Fruit fly (Drosophila melanogaster) whole organism, embryonic: ENCODE measurements around the gene CG13369.

Experiments
- Atf3 ChIP-seq: fragments of 200-800 bp; sonication (Bioruptor generic); optimal IDR thresholded peaks from 3 replicates; lab custom pipeline; 2016; ENCODE audit warnings: missing biosample characterization, missing genetic modification characterization
- CG10209 ChIP-seq: fragments of 200-800 bp; sonication (Bioruptor generic); optimal IDR thresholded peaks from 3 replicates; lab custom pipeline; 2017; ENCODE audit warnings: missing biosample characterization, mild to moderate bottlenecking, missing genetic modification characterization, missing genetic modification reagents
- CG10267 ChIP-seq: fragments of 200-800 bp; sonication (Bioruptor generic); optimal IDR thresholded peaks from 2 replicates; lab custom pipeline; 2018; ENCODE audit warnings: missing biosample characterization, mild to moderate bottlenecking, missing genetic modification characterization, moderate library complexity
- CG10543 ChIP-seq: fragments of 200-800 bp; sonication (Bioruptor generic); optimal IDR thresholded peaks from 3 replicates; lab custom pipeline; 2017; ENCODE audit warnings: missing biosample characterization, mild to moderate bottlenecking, missing genetic modification characterization, moderate library complexity
- CG11504 ChIP-seq: fragments of 200-800 bp; sonication (Bioruptor generic); optimal IDR thresholded peaks from 3 replicates; lab custom pipeline; 2019; ENCODE audit warnings: missing biosample characterization, mild to moderate bottlenecking, missing genetic modification characterization, moderate library complexity
- CG12071 ChIP-seq: fragments of 200-800 bp; sonication (Bioruptor generic); optimal IDR thresholded peaks from 3 replicates; lab custom pipeline; 2018; ENCODE audit warnings: missing biosample characterization, mild to moderate bottlenecking, missing genetic modification characterization
- CG13123 ChIP-seq: fragments of 200-800 bp; sonication (Bioruptor generic); optimal IDR thresholded peaks from 2 replicates; lab custom pipeline; 2016; ENCODE audit warnings: missing biosample characterization, missing genetic modification characterization
- CG1529 ChIP-seq: fragments of 200-800 bp; sonication (Bioruptor generic); optimal IDR thresholded peaks from 3 replicates; lab custom pipeline; 2018; ENCODE audit warnings: missing biosample characterization, missing genetic modification characterization
- CG15601 ChIP-seq: fragments of 200-800 bp; sonication (Bioruptor generic); optimal IDR thresholded peaks from 3 replicates; lab custom pipeline; 2019; ENCODE audit warnings: missing biosample characterization, mild to moderate bottlenecking, missing genetic modification characterization, moderate library complexity
- CG1603 ChIP-seq: fragments of 200-800 bp; sonication (Bioruptor generic); optimal IDR thresholded peaks from 2 replicates; lab custom pipeline; 2019; ENCODE audit warnings: missing biosample characterization, mild to moderate bottlenecking, missing genetic modification characterization, moderate library complexity
- CG17186 ChIP-seq: fragments of 200-800 bp; sonication (Bioruptor generic); optimal IDR thresholded peaks from 3 replicates; lab custom pipeline; 2017; ENCODE audit warnings: missing biosample characterization, missing genetic modification reagents, missing genetic modification characterization
- CG2889 ChIP-seq: fragments of 200-800 bp; sonication (Bioruptor generic); IDR thresholded peaks from 3 replicates; pipeline ENCODE4 v1.3.6; 2022; ENCODE audit warnings: missing biosample characterization, missing genetic modification characterization
- CG34376 ChIP-seq: fragments of 200-800 bp; sonication (Bioruptor generic); optimal IDR thresholded peaks from 2 replicates; lab custom pipeline; 2018; ENCODE audit warnings: missing biosample characterization, mild to moderate bottlenecking, missing genetic modification characterization
- CG6254 ChIP-seq: fragments of 200-800 bp; sonication (Bioruptor generic); optimal IDR thresholded peaks from 3 replicates; lab custom pipeline; 2017; ENCODE audit warnings: mild to moderate bottlenecking, missing biosample characterization, missing genetic modification reagents, missing genetic modification characterization
- CG6683 ChIP-seq: fragments of 200-800 bp; sonication (Bioruptor generic); optimal IDR thresholded peaks from 2 replicates; lab custom pipeline; 2017; ENCODE audit warnings: missing biosample characterization, mild to moderate bottlenecking, missing genetic modification characterization, missing genetic modification reagents
- CG8290 ChIP-seq, 3 experiments: fragments of 200-800 bp; sonication (Bioruptor generic); optimal IDR thresholded peaks; 2 replicates each; lab custom pipeline; 2016 to 2019; ENCODE audit warnings: missing biosample characterization in 3 of 3, missing genetic modification characterization in 3 of 3, mild to moderate bottlenecking in 2 of 3, moderate library complexity in 1 of 3
- CG8924 ChIP-seq: fragments of 200-800 bp; optimal IDR thresholded peaks from 3 replicates; lab custom pipeline; 2019; ENCODE audit warnings: missing biosample characterization, mild to moderate bottlenecking, missing genetic modification characterization, moderate library complexity
- CG9437 ChIP-seq: fragments of 200-800 bp; sonication (Bioruptor generic); optimal IDR thresholded peaks from 2 replicates; lab custom pipeline; 2018; ENCODE audit warnings: missing biosample characterization, mild to moderate bottlenecking, missing genetic modification characterization
- CTCF ChIP-seq: fragments of 200-800 bp; sonication (Bioruptor generic); optimal IDR thresholded peaks from 2 replicates; lab custom pipeline; 2017; ENCODE audit warnings: missing biosample characterization, mild to moderate bottlenecking, missing genetic modification characterization, moderate library complexity
- CrebB ChIP-seq: fragments of 200-800 bp; sonication (Bioruptor generic); optimal IDR thresholded peaks from 3 replicates; lab custom pipeline; 2018; ENCODE audit warnings: missing biosample characterization, mild to moderate bottlenecking, missing genetic modification characterization
- D ChIP-seq, 2 experiments: fragments of 200-800 bp in 1 of 2; fragments of >200 bp in 1 of 2; sonication (Bioruptor generic) in 1 of 2; optimal IDR thresholded peaks; 2 replicates in 1 of 2; 3 replicates in 1 of 2; lab custom pipeline; 2017; ENCODE audit warnings: mild to moderate bottlenecking in 1 of 2, missing biosample characterization in 1 of 2, missing genetic modification characterization in 1 of 2, missing genetic modification reagents in 1 of 2
- D19B ChIP-seq: fragments of 200-800 bp; sonication (Bioruptor generic); optimal IDR thresholded peaks from 2 replicates; lab custom pipeline; 2017; ENCODE audit warnings: missing biosample characterization, mild to moderate bottlenecking, missing genetic modification characterization
- Dfd ChIP-seq, 2 experiments: fragments of >200 bp; optimal IDR thresholded peaks; 2 replicates each; lab custom pipeline; 2017; ENCODE audit warnings: missing biosample characterization in 2 of 2, missing genetic modification characterization in 2 of 2
- E2f2 ChIP-seq: fragments of 200-800 bp; sonication (Bioruptor generic); IDR thresholded peaks from 2 replicates; pipeline ENCODE4 v1.3.6; 2022; ENCODE audit warnings: missing biosample characterization, missing genetic modification characterization
- HmgZ ChIP-seq: fragments of 200-800 bp; sonication (Bioruptor generic); optimal IDR thresholded peaks from 2 replicates; lab custom pipeline; 2018; ENCODE audit warnings: missing biosample characterization, mild to moderate bottlenecking, missing genetic modification characterization
- Nf-YB ChIP-seq: fragments of 200-800 bp; sonication (Bioruptor generic); optimal IDR thresholded peaks from 3 replicates; lab custom pipeline; 2019; ENCODE audit warnings: missing biosample characterization, mild to moderate bottlenecking, missing genetic modification characterization, moderate library complexity
- Sry-δ ChIP-seq: fragments of 200-800 bp; sonication (Bioruptor generic); optimal IDR thresholded peaks from 2 replicates; lab custom pipeline; 2016; ENCODE audit warnings: missing biosample characterization, missing genetic modification characterization
- Stat92E ChIP-seq, 3 experiments: fragments of >200 bp in 2 of 3; fragments of 200-800 bp in 1 of 3; sonication (Bioruptor generic) in 1 of 3; optimal IDR thresholded peaks; 2 replicates each; lab custom pipeline; 2017 to 2019; ENCODE audit warnings: missing biosample characterization in 3 of 3, missing genetic modification characterization in 3 of 3, mild to moderate bottlenecking in 1 of 3, moderate library complexity in 1 of 3
- Tbp ChIP-seq: fragments of >200 bp; optimal IDR thresholded peaks from 2 replicates; lab custom pipeline; 2018; ENCODE audit warnings: missing biosample characterization, missing genetic modification characterization
- Xbp1 ChIP-seq: fragments of 200-800 bp; sonication (Bioruptor generic); optimal IDR thresholded peaks from 3 replicates; lab custom pipeline; 2016; ENCODE audit warnings: missing biosample characterization, mild to moderate bottlenecking, missing genetic modification characterization
- ash1 ChIP-seq: fragments of 200-800 bp; sonication (Bioruptor generic); optimal IDR thresholded peaks from 2 replicates; lab custom pipeline; 2018; ENCODE audit warnings: missing biosample characterization, mild to moderate bottlenecking, missing genetic modification characterization
- br ChIP-seq: fragments of >200 bp; optimal IDR thresholded peaks from 2 replicates; lab custom pipeline; 2017
- bsh ChIP-seq, 2 experiments: fragments of 200-800 bp; sonication (Bioruptor generic); optimal IDR thresholded peaks; 2 replicates each; lab custom pipeline; 2017 to 2018; ENCODE audit warnings: mild to moderate bottlenecking in 2 of 2, missing biosample characterization in 2 of 2, missing genetic modification characterization in 2 of 2, moderate library complexity in 1 of 2
- da ChIP-seq: fragments of 200-800 bp; sonication (Bioruptor generic); optimal IDR thresholded peaks from 2 replicates; lab custom pipeline; 2016; ENCODE audit warnings: missing biosample characterization, missing genetic modification characterization
- dimm ChIP-seq: fragments of 200-800 bp; sonication (Bioruptor generic); IDR thresholded peaks from 2 replicates; pipeline ENCODE4 v1.3.6; 2022; ENCODE audit warnings: missing biosample characterization, missing genetic modification characterization
- en ChIP-seq: fragments of 200-800 bp; sonication (Bioruptor generic); optimal IDR thresholded peaks from 2 replicates; lab custom pipeline; 2016; ENCODE audit warnings: missing biosample characterization, missing genetic modification characterization
- ewg ChIP-seq: fragments of 200-800 bp; sonication (Bioruptor generic); optimal IDR thresholded peaks from 3 replicates; lab custom pipeline; 2017; ENCODE audit warnings: mild to moderate bottlenecking, missing biosample characterization, missing genetic modification reagents, missing genetic modification characterization
- fd102C ChIP-seq: fragments of 200-800 bp; sonication (Bioruptor generic); optimal IDR thresholded peaks from 2 replicates; lab custom pipeline; 2018; ENCODE audit warnings: missing biosample characterization, mild to moderate bottlenecking, missing genetic modification characterization, moderate library complexity
- gce ChIP-seq: fragments of 200-800 bp; sonication (Bioruptor generic); IDR thresholded peaks from 3 replicates; pipeline ENCODE4 v1.3.6; 2022; ENCODE audit warnings: missing biosample characterization, missing genetic modification characterization
- grau ChIP-seq: fragments of 200-800 bp; optimal IDR thresholded peaks from 3 replicates; lab custom pipeline; 2019; ENCODE audit warnings: missing biosample characterization, mild to moderate bottlenecking, missing genetic modification characterization, moderate library complexity
- gro ChIP-seq: fragments of 200-800 bp; sonication (Bioruptor generic); optimal IDR thresholded peaks from 2 replicates; lab custom pipeline; 2016; ENCODE audit warnings: missing biosample characterization, missing genetic modification characterization
- inv ChIP-seq: fragments of 200-800 bp; sonication (Bioruptor generic); IDR thresholded peaks from 2 replicates; pipeline ENCODE4 v1.3.6; 2022; ENCODE audit warnings: missing biosample characterization, missing genetic modification characterization; ENCODE audit not compliant: partially characterized antibody
- lola ChIP-seq, 3 experiments: fragments of >200 bp in 2 of 3; fragments of 200-800 bp in 1 of 3; sonication (Bioruptor generic) in 1 of 3; optimal IDR thresholded peaks; 2 replicates each; lab custom pipeline; 2017 to 2019; ENCODE audit warnings: missing biosample characterization in 3 of 3, missing genetic modification characterization in 3 of 3, mild to moderate bottlenecking in 1 of 3, moderate library complexity in 1 of 3
- mam ChIP-seq: fragments of 200-800 bp; sonication (Bioruptor generic); optimal IDR thresholded peaks from 3 replicates; lab custom pipeline; 2016; ENCODE audit warnings: missing biosample characterization, missing genetic modification characterization
- pnt ChIP-seq: fragments of 200-800 bp; sonication (Bioruptor generic); optimal IDR thresholded peaks from 3 replicates; lab custom pipeline; 2016; ENCODE audit warnings: missing biosample characterization, missing genetic modification characterization
- run ChIP-seq: fragments of 200-800 bp; sonication (Bioruptor generic); optimal IDR thresholded peaks from 3 replicates; lab custom pipeline; 2018; ENCODE audit warnings: missing biosample characterization, mild to moderate bottlenecking, missing genetic modification characterization
- sc ChIP-seq, 3 experiments: fragments of >200 bp in 2 of 3; fragments of 200-800 bp in 1 of 3; sonication (Bioruptor generic) in 1 of 3; optimal IDR thresholded peaks; 2 replicates in 2 of 3; 3 replicates in 1 of 3; lab custom pipeline; 2017; ENCODE audit warnings: mild to moderate bottlenecking in 1 of 3, missing biosample characterization in 1 of 3, missing genetic modification characterization in 1 of 3, missing genetic modification reagents in 1 of 3
- trh ChIP-seq: fragments of 200-800 bp; sonication (Bioruptor generic); optimal IDR thresholded peaks from 2 replicates; lab custom pipeline; 2016; ENCODE audit warnings: missing biosample characterization, missing genetic modification characterization
- ttk ChIP-seq: fragments of 200-800 bp; sonication (Bioruptor generic); IDR thresholded peaks from 2 replicates; pipeline ENCODE4 v2.1.2; 2022; ENCODE audit warnings: missing biosample characterization, missing genetic modification characterization
- wek ChIP-seq: fragments of 200-800 bp; sonication (Bioruptor generic); optimal IDR thresholded peaks from 3 replicates; lab custom pipeline; 2018; ENCODE audit warnings: missing biosample characterization, mild to moderate bottlenecking, missing genetic modification characterization, moderate library complexity

Gene CG13369

DNA sequence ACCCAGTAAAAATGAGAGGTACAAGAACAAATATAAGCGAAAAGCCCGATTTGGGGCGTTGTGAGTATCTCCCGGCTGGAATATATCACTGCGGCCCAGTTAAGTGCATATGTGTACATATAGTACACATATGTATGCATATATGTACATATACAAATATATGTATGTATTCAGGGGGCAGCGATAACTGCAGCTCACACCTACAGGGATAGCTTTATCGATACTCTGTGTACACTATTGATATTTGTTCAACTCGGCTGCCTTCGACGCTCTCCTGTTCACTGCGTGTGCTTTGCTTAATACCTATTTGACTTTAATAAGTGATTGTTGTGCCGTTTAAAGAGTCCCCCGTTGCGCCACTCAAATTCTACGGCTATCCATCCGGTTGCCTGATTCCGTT lies 41.4 kb upstream of the CG13369 start, which contains the start of gene vnd (continued):
- TF ChIP-seq gro (GFP tag; lab: Kevin White, UChicago) (no peak), CG6254 (no peak), CG17186 (GFP tag; lab: Kevin White, UChicago) (no peak), Tbp (GFP tag; lab: Kevin White, UChicago) (no peak), Stat92E (GFP tag; optimal IDR thresholded peaks at IDR 0.05; lab: Kevin White, UChicago) (no peak), br (lab: Kevin White, UChicago) (no peak), Sry-δ (GFP tag; lab: Kevin White, UChicago) (no peak), da (GFP tag; lab: Kevin White, UChicago) (no peak), wek (GFP tag; lab: Kevin White, UChicago) (peak; percentile 23), Nf-YB (GFP tag; lab: Kevin White, UChicago) (no peak), mam (GFP tag; lab: Kevin White, UChicago) (no peak), Dfd (GFP tag; optimal IDR thresholded peaks at IDR 0.05; lab: Kevin White, UChicago) (no peak), CrebB (no peak), CG8924 (no peak), CG9437 (GFP tag; lab: Kevin White, UChicago) (no peak), dimm (no peak), E2f2 (GFP tag; lab: Robert Waterston, UW) (no peak), Atf3 (GFP tag; lab: Kevin White, UChicago) (no peak), CG10267 (tag; lab: Kevin White, UChicago) (no peak), CG12071 (GFP tag; lab: Kevin White, UChicago) (no peak), grau (no peak), HmgZ (tag; lab: Kevin White, UChicago) (no peak), ttk (GFP tag; lab: Robert Waterston, UW) (no peak), bsh (GFP tag; optimal IDR thresholded peaks at IDR 0.05; lab: Kevin White, UChicago) (peak in 1 of 2 experiments; percentile 27), fd102C (peak; percentile 1), D19B (no peak), CG34376 (GFP tag; lab: Kevin White, UChicago) (no peak), CG2889 (GFP tag; lab: Robert Waterston, UW) (no peak), CG13123 (GFP tag; lab: Kevin White, UChicago) (no peak), CG15601 (peak; percentile 34), run (tag; lab: Kevin White, UChicago) (no peak), lola (GFP tag; optimal IDR thresholded peaks at IDR 0.05; lab: Kevin White, UChicago) (peak in 1 of 3 experiments; percentile 29), CG6683 (GFP tag; lab: Kevin White, UChicago) (no peak), sc (optimal IDR thresholded peaks at IDR 0.05; lab: Kevin White, UChicago) (no peak), sc (GFP tag; optimal IDR thresholded peaks at IDR 0.05; lab: Kevin White, UChicago) (no peak), ewg (GFP tag; lab: Kevin White, UChicago) (no peak), trh (GFP tag; lab: Kevin White, UChicago) (no peak), Xbp1 (GFP tag; lab: Kevin White, UChicago) (no peak), CG1603 (peak; percentile 42), inv (GFP tag; lab: Robert Waterston, UW) (no peak), D (optimal IDR thresholded peaks at IDR 0.05; lab: Kevin White, UChicago) (no peak), D (GFP tag; optimal IDR thresholded peaks at IDR 0.05; lab: Kevin White, UChicago) (peak; percentile 2), CG10543 (no peak), CG10209 (GFP tag; lab: Kevin White, UChicago) (no peak), en (no peak), pnt (GFP tag; lab: Kevin White, UChicago) (no peak), ash1 (GFP tag; lab: Kevin White, UChicago) (no peak), CG1529 (GFP tag; lab: Kevin White, UChicago) (peak; percentile 18), CG11504 (tag; lab: Kevin White, UChicago) (no peak), CTCF (GFP tag; lab: Kevin White, UChicago) (no peak), CG8290 (GFP tag; optimal IDR thresholded peaks at IDR 0.05; lab: Kevin White, UChicago) (no peak), CG8290 (tag; optimal IDR thresholded peaks at IDR 0.05; lab: Kevin White, UChicago) (peak in 1 of 2 experiments; percentile 47), gce (no peak)
